Fruit fly (Drosophila melanogaster) whole organism, adult: ENCODE measurements around the gene Cisd2.

Source experiments
- Clk ChIP-seq: fragments of 200-800 bp; sonication (Bioruptor generic); optimal IDR thresholded peaks from 2 replicates; lab custom pipeline; 2017; ENCODE audit warnings: missing biosample characterization, missing genetic modification characterization
- bab1 ChIP-seq: fragments of 200-800 bp; sonication (Bioruptor generic); optimal IDR thresholded peaks from 3 replicates; lab custom pipeline; 2019; ENCODE audit warnings: missing biosample characterization, mild to moderate bottlenecking, missing genetic modification characterization, moderate library complexity
- ovo ChIP-seq: fragments of 200-800 bp; sonication (Bioruptor generic); optimal IDR thresholded peaks from 2 replicates; lab custom pipeline; 2016; ENCODE audit warnings: missing biosample characterization, missing genetic modification characterization

DNA sequence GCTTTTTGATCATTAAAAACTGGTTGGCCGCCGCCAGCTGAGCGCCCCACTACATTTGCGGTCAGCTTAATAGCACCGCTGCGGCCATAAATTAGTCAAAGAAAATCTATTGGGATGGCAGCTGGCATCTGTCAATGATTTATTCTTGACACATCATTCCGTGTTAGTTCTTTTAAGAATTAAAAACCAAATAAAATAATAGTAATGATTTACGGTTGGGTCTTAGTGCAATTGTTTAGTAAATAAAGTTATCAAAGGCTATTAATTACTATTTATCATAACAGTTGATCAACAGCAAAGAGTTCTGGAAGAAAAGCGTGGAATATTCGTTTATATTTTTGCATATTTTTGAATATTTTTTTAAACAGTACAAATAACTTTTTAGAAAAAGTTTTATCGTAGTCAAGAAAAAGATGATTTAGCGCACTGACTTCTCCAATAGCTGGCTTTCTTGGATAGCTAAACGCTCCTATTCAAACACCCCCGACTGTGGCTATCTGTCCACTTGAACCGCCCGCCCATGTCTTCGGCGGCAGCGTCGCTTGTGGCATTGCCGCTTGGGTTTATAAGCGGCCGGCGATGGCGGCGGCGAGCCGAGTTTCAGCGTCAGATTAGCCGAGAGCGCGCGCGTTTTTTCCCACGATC, 26.1 kb downstream of the Cisd2 start, which contains the start of gene CG14515:
- TF ChIP-seq ovo (GFP tag; lab: Kevin White, UChicago) = no peak
- TF ChIP-seq Clk = no peak
- TF ChIP-seq bab1 (GFP tag; lab: Kevin White, UChicago) = no peak
